Fruit fly (Drosophila melanogaster): ENCODE measurements around the gene CG4789.

- TF ChIP-seq Hr96 (GFP tag; optimal IDR thresholded peaks at IDR 0.05) (no peak), toe (GFP tag; optimal IDR thresholded peaks at IDR 0.05) (no peak)
Observed at dm6 chrX:16780244-16780643, 20.5 kb upstream of the CG4789 start.

Data from whole organism, adult.